Fruit fly (Drosophila melanogaster) whole organism, embryonic: Measurements from ENCODE around the gene Ccn.

ENCODE experiments used
- Ada2b ChIP-seq: fragments of 200-800 bp; sonication (Bioruptor generic); IDR thresholded peaks from 2 replicates; pipeline ENCODE4 v1.3.6; 2022; ENCODE audit warnings: missing biosample characterization, missing genetic modification characterization
- Aef1 ChIP-seq: fragments of 200-800 bp; sonication (Bioruptor generic); IDR thresholded peaks from 3 replicates; pipeline ENCODE4 v1.3.6; 2022; ENCODE audit warnings: missing biosample characterization, missing genetic modification characterization
- Atf6 ChIP-seq: fragments of 200-800 bp; sonication (Bioruptor generic); IDR thresholded peaks from 2 replicates; pipeline ENCODE4 v1.3.6; 2022; ENCODE audit warnings: missing biosample characterization, missing genetic modification characterization
- C15 ChIP-seq: fragments of 200-800 bp; sonication (Bioruptor generic); IDR thresholded peaks from 3 replicates; pipeline ENCODE4 v1.3.6; 2022; ENCODE audit warnings: missing biosample characterization, missing genetic modification characterization
- CG11093 ChIP-seq: fragments of 200-800 bp; sonication (Bioruptor generic); IDR thresholded peaks from 3 replicates; pipeline ENCODE4 v1.3.6; 2022; ENCODE audit warnings: missing biosample characterization, missing genetic modification characterization
- CG11504 ChIP-seq: fragments of 200-800 bp; sonication (Bioruptor generic); optimal IDR thresholded peaks from 3 replicates; lab custom pipeline; 2019; ENCODE audit warnings: missing biosample characterization, mild to moderate bottlenecking, missing genetic modification characterization, moderate library complexity
- CG11696 ChIP-seq: fragments of 200-800 bp; sonication (Bioruptor generic); IDR thresholded peaks from 2 replicates; pipeline ENCODE4 v1.3.6; 2022; ENCODE audit warnings: missing biosample characterization, missing genetic modification characterization
- CG13424 ChIP-seq: fragments of 200-800 bp; sonication (Bioruptor generic); optimal IDR thresholded peaks from 2 replicates; lab custom pipeline; 2019; ENCODE audit warnings: missing biosample characterization, mild to moderate bottlenecking, missing genetic modification characterization, moderate library complexity
- CG18619 ChIP-seq: fragments of 200-800 bp; sonication (Bioruptor generic); optimal IDR thresholded peaks from 3 replicates; lab custom pipeline; 2017; ENCODE audit warnings: missing biosample characterization, mild to moderate bottlenecking, missing genetic modification characterization
- CG2199 ChIP-seq: fragments of 200-800 bp; sonication (Bioruptor generic); IDR thresholded peaks from 3 replicates; pipeline ENCODE4 v1.3.6; 2022; ENCODE audit warnings: missing biosample characterization, missing genetic modification characterization
- CG2712 ChIP-seq: fragments of 200-800 bp; optimal IDR thresholded peaks from 3 replicates; lab custom pipeline; 2019; ENCODE audit warnings: missing biosample characterization, mild to moderate bottlenecking, missing genetic modification characterization, moderate library complexity
- CG30020 ChIP-seq: fragments of 200-800 bp; optimal IDR thresholded peaks from 2 replicates; lab custom pipeline; 2019; ENCODE audit warnings: missing biosample characterization, mild to moderate bottlenecking, missing genetic modification characterization, moderate library complexity
- CG31224 ChIP-seq: fragments of 200-800 bp; sonication (Bioruptor generic); IDR thresholded peaks from 2 replicates; pipeline ENCODE4 v1.3.6; 2022; ENCODE audit warnings: missing biosample characterization, missing genetic modification characterization
- CG3995 ChIP-seq: fragments of 200-800 bp; sonication (Bioruptor generic); optimal IDR thresholded peaks from 3 replicates; lab custom pipeline; 2016; ENCODE audit warnings: missing biosample characterization, missing genetic modification characterization
- CG4820 ChIP-seq: fragments of 200-800 bp; sonication (Bioruptor generic); optimal IDR thresholded peaks from 3 replicates; lab custom pipeline; 2016; ENCODE audit warnings: missing biosample characterization, missing genetic modification characterization
- CG5245 ChIP-seq: fragments of 200-800 bp; sonication (Bioruptor generic); optimal IDR thresholded peaks from 3 replicates; lab custom pipeline; 2016; ENCODE audit warnings: missing biosample characterization, missing genetic modification characterization
- CG6272 ChIP-seq: fragments of 200-800 bp; sonication (Bioruptor generic); IDR thresholded peaks from 2 replicates; pipeline ENCODE4 v1.3.6; 2022; ENCODE audit warnings: missing biosample characterization, missing genetic modification characterization
- CG7839 ChIP-seq: fragments of 200-800 bp; sonication (Bioruptor generic); optimal IDR thresholded peaks from 3 replicates; lab custom pipeline; 2018; ENCODE audit warnings: missing biosample characterization, mild to moderate bottlenecking, missing genetic modification characterization, moderate library complexity
- CG7963 ChIP-seq: fragments of 200-800 bp; sonication (Bioruptor generic); IDR thresholded peaks from 3 replicates; pipeline ENCODE4 v1.3.6; 2022; ENCODE audit warnings: missing biosample characterization, missing genetic modification characterization; ENCODE audit not compliant: partially characterized antibody
- CG8924 ChIP-seq: fragments of 200-800 bp; optimal IDR thresholded peaks from 3 replicates; lab custom pipeline; 2019; ENCODE audit warnings: missing biosample characterization, mild to moderate bottlenecking, missing genetic modification characterization, moderate library complexity
- CTCF ChIP-seq: fragments of 200-800 bp; sonication (Bioruptor generic); optimal IDR thresholded peaks from 2 replicates; lab custom pipeline; 2017; ENCODE audit warnings: missing biosample characterization, mild to moderate bottlenecking, missing genetic modification characterization, moderate library complexity
- Ets97D ChIP-seq: fragments of 200-800 bp; sonication (Bioruptor generic); optimal IDR thresholded peaks from 3 replicates; lab custom pipeline; 2016; ENCODE audit warnings: missing biosample characterization, missing genetic modification characterization
- H15 ChIP-seq: fragments of 200-800 bp; sonication (Bioruptor generic); IDR thresholded peaks from 3 replicates; pipeline ENCODE4 v1.3.6; 2022; ENCODE audit warnings: missing biosample characterization, missing genetic modification characterization
- HLH54F ChIP-seq: fragments of 200-800 bp; sonication (Bioruptor generic); optimal IDR thresholded peaks from 3 replicates; lab custom pipeline; 2016; ENCODE audit warnings: missing biosample characterization, missing genetic modification characterization
- HmgZ ChIP-seq: fragments of 200-800 bp; sonication (Bioruptor generic); optimal IDR thresholded peaks from 2 replicates; lab custom pipeline; 2018; ENCODE audit warnings: missing biosample characterization, mild to moderate bottlenecking, missing genetic modification characterization
- MESR4 ChIP-seq: fragments of 200-800 bp; sonication (Bioruptor generic); optimal IDR thresholded peaks from 2 replicates; lab custom pipeline; 2018; ENCODE audit warnings: missing biosample characterization, mild to moderate bottlenecking, missing genetic modification characterization, moderate library complexity
- Med ChIP-seq: fragments of 200-800 bp; sonication (Bioruptor generic); peaks from one replicate; lab custom pipeline; 2016; ENCODE audit warnings: missing biosample characterization, missing genetic modification characterization, mild to moderate bottlenecking, inconsistent platforms, moderate library complexity
- Meics ChIP-seq: fragments of 200-800 bp; sonication (Bioruptor generic); optimal IDR thresholded peaks from 2 replicates; lab custom pipeline; 2017; ENCODE audit warnings: missing biosample characterization, mild to moderate bottlenecking, missing genetic modification characterization
- Optix ChIP-seq: fragments of 200-800 bp; sonication (Bioruptor generic); IDR thresholded peaks from 3 replicates; pipeline ENCODE4 v1.3.6; 2022; ENCODE audit warnings: missing biosample characterization, missing genetic modification characterization
- Ssrp ChIP-seq: fragments of 200-800 bp; sonication (Bioruptor generic); optimal IDR thresholded peaks from 2 replicates; lab custom pipeline; 2018; ENCODE audit warnings: missing biosample characterization, mild to moderate bottlenecking, missing genetic modification characterization, moderate library complexity
- ab ChIP-seq: fragments of 200-800 bp; sonication (Bioruptor generic); optimal IDR thresholded peaks from 2 replicates; lab custom pipeline; 2016; ENCODE audit warnings: missing biosample characterization, missing genetic modification characterization
- br ChIP-seq: fragments of >200 bp; optimal IDR thresholded peaks from 2 replicates; lab custom pipeline; 2017
- cato ChIP-seq: fragments of 200-800 bp; sonication (Bioruptor generic); optimal IDR thresholded peaks from 2 replicates; lab custom pipeline; 2016; ENCODE audit warnings: missing biosample characterization, missing genetic modification characterization, borderline replicate concordance
- chif ChIP-seq, 2 experiments: fragments of 200-800 bp; sonication (Bioruptor generic); optimal IDR thresholded peaks; 3 replicates each; lab custom pipeline; 2016; ENCODE audit warnings: missing biosample characterization in 2 of 2, missing genetic modification characterization in 2 of 2
- chinmo ChIP-seq: fragments of 200-800 bp; sonication (Bioruptor generic); IDR thresholded peaks from 4 replicates; pipeline ENCODE4 v1.3.6; 2022; ENCODE audit warnings: missing biosample characterization, missing genetic modification characterization; ENCODE audit not compliant: partially characterized antibody
- ci ChIP-seq: fragments of 200-800 bp; sonication (Bioruptor generic); IDR thresholded peaks from 3 replicates; pipeline ENCODE4 v1.3.6; 2022; ENCODE audit warnings: missing biosample characterization, missing genetic modification characterization
- crc ChIP-seq: fragments of 200-800 bp; sonication (Bioruptor generic); optimal IDR thresholded peaks from 2 replicates; lab custom pipeline; 2016; ENCODE audit warnings: missing biosample characterization, missing genetic modification characterization
- dm ChIP-seq: fragments of 200-800 bp; sonication (Bioruptor generic); optimal IDR thresholded peaks from 3 replicates; lab custom pipeline; 2016; ENCODE audit warnings: missing biosample characterization, missing genetic modification characterization
- eyg ChIP-seq: fragments of 200-800 bp; sonication (Bioruptor generic); optimal IDR thresholded peaks from 3 replicates; lab custom pipeline; 2016; ENCODE audit warnings: missing biosample characterization, missing genetic modification characterization
- ham ChIP-seq: fragments of 200-800 bp; sonication (Bioruptor generic); IDR thresholded peaks from 2 replicates; pipeline ENCODE4 v1.3.6; 2022; ENCODE audit warnings: missing biosample characterization, missing genetic modification characterization
- hth ChIP-seq: fragments of >200 bp; optimal IDR thresholded peaks from 2 replicates; lab custom pipeline; 2017; ENCODE audit warnings: inconsistent platforms
- jumu ChIP-seq: fragments of 200-800 bp; sonication (Bioruptor generic); optimal IDR thresholded peaks from 3 replicates; lab custom pipeline; 2016; ENCODE audit warnings: missing biosample characterization, missing genetic modification characterization
- ken ChIP-seq: fragments of 200-800 bp; sonication (Bioruptor generic); IDR thresholded peaks from 3 replicates; pipeline ENCODE4 v1.3.6; 2022; ENCODE audit warnings: missing biosample characterization, missing genetic modification characterization
- klu ChIP-seq: fragments of 200-800 bp; sonication (Bioruptor generic); IDR thresholded peaks from 2 replicates; pipeline ENCODE4 v1.3.6; 2022; ENCODE audit warnings: missing biosample characterization, missing genetic modification characterization
- lbe ChIP-seq: fragments of 200-800 bp; sonication (Bioruptor generic); optimal IDR thresholded peaks from 2 replicates; lab custom pipeline; 2016; ENCODE audit warnings: missing biosample characterization, mild to moderate bottlenecking, missing genetic modification characterization
- nom ChIP-seq: fragments of 200-800 bp; sonication (Bioruptor generic); optimal IDR thresholded peaks from 2 replicates; lab custom pipeline; 2017; ENCODE audit warnings: missing biosample characterization, missing genetic modification characterization, mild to moderate bottlenecking, moderate library complexity, missing genetic modification reagents
- pb ChIP-seq: fragments of 200-800 bp; sonication (Bioruptor generic); optimal IDR thresholded peaks from 3 replicates; lab custom pipeline; 2016; ENCODE audit warnings: missing biosample characterization, missing genetic modification characterization
- sens ChIP-seq: fragments of 200-800 bp; sonication (Bioruptor generic); peaks from one replicate; lab custom pipeline; 2016; ENCODE audit warnings: missing biosample characterization, missing genetic modification characterization
- sqz ChIP-seq: fragments of 200-800 bp; sonication (Bioruptor generic); optimal IDR thresholded peaks from 3 replicates; lab custom pipeline; 2018; ENCODE audit warnings: missing biosample characterization, mild to moderate bottlenecking, missing genetic modification characterization
- sr ChIP-seq: fragments of 200-800 bp; sonication (Bioruptor generic); IDR thresholded peaks from 3 replicates; pipeline ENCODE4 v1.3.6; 2022; ENCODE audit warnings: missing biosample characterization, missing genetic modification characterization
- tap ChIP-seq: fragments of 200-800 bp; optimal IDR thresholded peaks from 3 replicates; lab custom pipeline; 2019; ENCODE audit warnings: missing biosample characterization, mild to moderate bottlenecking, missing genetic modification characterization, moderate library complexity
- tup ChIP-seq: fragments of 200-800 bp; sonication (Bioruptor generic); optimal IDR thresholded peaks from 2 replicates; lab custom pipeline; 2016; ENCODE audit warnings: missing biosample characterization, mild to moderate bottlenecking, missing genetic modification characterization, moderate library complexity

Ccn gene

DNA sequence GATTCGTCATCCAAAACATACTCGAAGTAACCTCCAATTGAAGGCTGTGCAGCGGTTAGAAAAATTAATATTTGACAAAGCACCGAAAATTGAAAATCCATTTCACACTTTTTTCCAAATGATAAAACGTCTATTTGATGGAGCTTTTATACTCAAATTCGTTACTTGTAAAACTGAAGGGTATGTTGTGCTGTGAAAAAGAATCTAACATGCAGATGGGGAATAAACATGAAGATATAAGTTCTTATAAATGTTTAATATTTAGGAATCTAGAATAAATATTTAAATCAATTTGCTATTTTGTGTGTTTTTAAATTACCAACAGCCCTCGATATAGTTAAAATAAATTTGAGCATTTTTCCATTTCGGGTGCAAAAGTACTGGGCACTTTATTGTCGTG, 29.9 kb downstream of the Ccn start, which contains the start of gene CheB74a:
Gene CheB74a, minus strand, starts transcription at position 101 of the 400 bp plus-strand sequence.
- TF ChIP-seq br (lab: Kevin White, UChicago): no peak
- TF ChIP-seq CG4820 (GFP tag; lab: Kevin White, UChicago): no peak
- TF ChIP-seq CG6272: no peak
- no peak for TF ChIP-seq HLH54F
- no peak for TF ChIP-seq CG11504 (tag; lab: Kevin White, UChicago)
- TF ChIP-seq ab: no peak
- TF ChIP-seq hth (lab: Kevin White, UChicago): no peak
- TF ChIP-seq CG5245 (GFP tag; lab: Kevin White, UChicago): no peak
- no peak for TF ChIP-seq CG13424
- TF ChIP-seq crc (GFP tag; lab: Kevin White, UChicago): no peak

DNA sequence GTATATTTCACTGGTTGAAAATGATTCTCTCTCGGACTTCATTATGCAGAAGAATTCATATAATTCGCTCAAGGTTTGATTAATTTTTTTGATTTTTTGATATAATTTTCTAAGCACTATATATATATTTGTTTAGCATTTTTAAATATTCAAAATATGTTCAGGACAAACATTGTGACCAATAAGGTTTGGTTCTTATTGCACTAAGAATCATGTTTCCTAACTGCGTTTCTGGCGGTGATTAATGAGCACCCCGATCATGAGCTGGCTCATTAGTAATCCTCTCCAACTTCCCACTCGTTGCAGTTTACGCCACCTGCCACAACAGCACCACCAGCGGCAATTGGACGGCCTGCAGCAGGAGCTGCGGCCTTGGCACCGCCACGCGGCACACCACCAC, 39.5 kb downstream of the Ccn start, which contains the start of gene CG6052:
Gene CG6052, minus strand, starts transcription at position 101 of the 400 bp plus-strand sequence.
- TF ChIP-seq CG2712 (no peak), sqz (GFP tag; lab: Kevin White, UChicago) (no peak), chif (GFP tag; optimal IDR thresholded peaks at IDR 0.05; lab: Kevin White, UChicago) (no peak), MESR4 (no peak), tap (tag; lab: Kevin White, UChicago) (no peak), Aef1 (no peak), jumu (GFP tag; lab: Kevin White, UChicago) (no peak), Optix (GFP tag; lab: Robert Waterston, UW) (no peak), tup (GFP tag; lab: Kevin White, UChicago) (no peak), C15 (GFP tag; lab: Robert Waterston, UW) (no peak), eyg (GFP tag; lab: Kevin White, UChicago) (no peak), CG6272 (no peak), CG31224 (GFP tag; lab: Robert Waterston, UW) (no peak), cato (GFP tag; lab: Kevin White, UChicago) (no peak), CG30020 (no peak), dm (no peak), CG3995 (no peak)
- TF ChIP-seq, all 482 proteins: peak for 0

DNA sequence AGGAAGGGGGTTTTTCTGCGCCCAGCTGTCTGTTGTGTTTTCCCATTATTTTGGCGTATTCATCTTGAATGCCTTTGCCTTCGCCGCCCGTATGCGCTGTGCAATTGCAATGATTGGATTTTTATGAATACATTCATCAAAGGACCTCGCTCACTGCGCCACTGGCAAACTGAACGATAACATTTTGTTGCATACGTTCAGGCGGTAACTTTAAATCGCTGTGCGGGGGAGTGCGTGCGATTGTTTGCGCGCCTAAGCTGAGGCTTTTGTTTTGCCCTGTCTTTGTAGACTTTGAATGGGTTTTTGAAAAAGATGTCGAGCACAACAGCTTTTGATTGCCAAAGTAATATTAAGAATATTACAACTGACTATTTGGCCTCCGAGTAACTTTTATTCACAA, 49.8 kb downstream of the Ccn start:
- TF ChIP-seq CG18619 (GFP tag; lab: Kevin White, UChicago) (no peak), CG7963 (no peak), klu (GFP tag; lab: Robert Waterston, UW) (peak; percentile 33; the same call in 1 of the 2 replicates), ken (GFP tag; lab: Robert Waterston, UW) (0 out of 3 replicates have a peak, but pooled peaks have one; percentile 24), CG11696 (GFP tag; lab: Robert Waterston, UW) (no peak), Meics (GFP tag; lab: Kevin White, UChicago) (no peak), pb (GFP tag; lab: Kevin White, UChicago) (no peak), CG8924 (tag; lab: Kevin White, UChicago) (no peak), sens (GFP tag; lab: Kevin White, UChicago) (no peak), Med (GFP tag; lab: Kevin White, UChicago) (peak; percentile 54), Ets97D (GFP tag; lab: Kevin White, UChicago) (no peak), HmgZ (tag; lab: Kevin White, UChicago) (peak; percentile 31), ham (GFP tag; lab: Robert Waterston, UW) (0 out of 2 replicates have a peak, but pooled peaks have one; percentile 34), Atf6 (GFP tag; lab: Robert Waterston, UW) (no peak), CG2199 (GFP tag; lab: Robert Waterston, UW) (0 out of 3 replicates have a peak, but pooled peaks have one; percentile 49), H15 (no peak), CG7839 (tag; lab: Kevin White, UChicago) (no peak), CTCF (GFP tag; lab: Kevin White, UChicago) (peak; percentile 43), Ada2b (GFP tag; lab: Robert Waterston, UW) (no peak), lbe (GFP tag; lab: Kevin White, UChicago) (no peak), sr (GFP tag; lab: Robert Waterston, UW) (peak; percentile 69; the same call in 2 of the 3 replicates), CG11093 (GFP tag; lab: Robert Waterston, UW) (no peak), Ssrp (tag; lab: Kevin White, UChicago) (no peak), ci (0 out of 3 replicates have a peak, but pooled peaks have one; percentile 9), nom (GFP tag; lab: Kevin White, UChicago) (no peak), chinmo (GFP tag; lab: Robert Waterston, UW) (0 out of 4 replicates have a peak, but pooled peaks have one; percentile 15)
